Worm (Caenorhabditis elegans): Measurements from ENCODE around the gene F13D12.8.
A peak's percentile ranks its signal among the peaks of the same experiment; 100 is the strongest.

Gene F13D12.8

ce11 chrII:11705787-11706186, 26.6 kb downstream of the F13D12.8 start, which contains the start of gene VF13D12L.3:
VF13D12L.3 (plus strand) TSS chrII:11706009.
- TF ChIP-seq ztf-16 (tag; optimal IDR thresholded peaks at IDR 0.05), result no peak
- no peak for TF ChIP-seq nhr-232 (tag; optimal IDR thresholded peaks at IDR 0.05)
- no peak for TF ChIP-seq ceh-34 (tag; optimal IDR thresholded peaks at IDR 0.05)
- TF ChIP-seq tbx-7 (tag; optimal IDR thresholded peaks at IDR 0.05), result no peak

- TF ChIP-seq odd-2 (tag; optimal IDR thresholded peaks at IDR 0.05), result no peak
- TF ChIP-seq ahr-1 (tag; optimal IDR thresholded peaks at IDR 0.05), result no peak
- TF ChIP-seq nhr-232 (tag; optimal IDR thresholded peaks at IDR 0.05), result no peak
- TF ChIP-seq ceh-2 (tag; optimal IDR thresholded peaks at IDR 0.05), result no peak
- no peak for TF ChIP-seq ceh-45 (GFP tag; IDR thresholded peaks at IDR 0.05)
- no peak for TF ChIP-seq dmd-4 (tag; optimal IDR thresholded peaks at IDR 0.05; ENCODE audit: borderline replicate concordance)
Measured at ce11 chrII:11700635-11701034, 31.8 kb downstream of the F13D12.8 start.

- TF ChIP-seq elt-2 (tag; optimal IDR thresholded peaks at IDR 0.05), result no peak
- no peak for TF ChIP-seq hlh-15 (tag; optimal IDR thresholded peaks at IDR 0.05)
- TF ChIP-seq pha-2 (tag; optimal IDR thresholded peaks at IDR 0.05), result no peak
- no peak for TF ChIP-seq ceh-48 (tag; optimal IDR thresholded peaks at IDR 0.05)
- no peak for TF ChIP-seq tbx-7 (tag; optimal IDR thresholded peaks at IDR 0.05)
- no peak for TF ChIP-seq T23F11.4 (GFP tag; optimal IDR thresholded peaks at IDR 0.05)
Measured at ce11 chrII:11700200-11700599, 32.2 kb downstream of the F13D12.8 start, which contains the start of gene inos-1. inos-1 (minus strand) TSS chrII:11700300.

- TF ChIP-seq unc-3 (GFP tag; conservative IDR thresholded peaks at IDR 0.05), result no peak
- TF ChIP-seq unc-3 (tag; optimal IDR thresholded peaks at IDR 0.05), result no peak
- TF ChIP-seq tbx-7 (tag; optimal IDR thresholded peaks at IDR 0.05), result no peak
- TF ChIP-seq syd-9 (tag; optimal IDR thresholded peaks at IDR 0.05), result no peak
- TF ChIP-seq ceh-9 (tag; optimal IDR thresholded peaks at IDR 0.05), result no peak
- TF ChIP-seq ref-2 (tag; optimal IDR thresholded peaks at IDR 0.05), result no peak
- TF ChIP-seq nhr-11 (tag; optimal IDR thresholded peaks at IDR 0.05), result no peak
- no peak for TF ChIP-seq rnt-1 (tag; optimal IDR thresholded peaks at IDR 0.05)
- no peak for TF ChIP-seq fkh-10 (GFP tag; optimal IDR thresholded peaks at IDR 0.05)
- no peak for TF ChIP-seq lim-6 (tag; optimal IDR thresholded peaks at IDR 0.05)
- TF ChIP-seq madf-2 (tag; optimal IDR thresholded peaks at IDR 0.05), result no peak
- no peak for TF ChIP-seq ceh-18 (tag; optimal IDR thresholded peaks at IDR 0.05)
- no peak for TF ChIP-seq hlh-15 (tag; optimal IDR thresholded peaks at IDR 0.05)
- TF ChIP-seq ceh-48 (tag; optimal IDR thresholded peaks at IDR 0.05), result no peak
- TF ChIP-seq T23F11.4 (GFP tag; optimal IDR thresholded peaks at IDR 0.05), result no peak
- TF ChIP-seq ceh-31 (tag; optimal IDR thresholded peaks at IDR 0.05), result no peak
Measured at ce11 chrII:11695945-11696270, 36.5 kb downstream of the F13D12.8 start, which contains the start of gene xpf-1. xpf-1 (plus strand) TSS chrII:11696171.

- TF ChIP-seq unc-55 (GFP tag; optimal IDR thresholded peaks at IDR 0.05), result peak; percentile 20
Measured at ce11 chrII:11695161-11695944, 37.0 kb downstream of the F13D12.8 start, which contains the start of gene tars-1. tars-1 (minus strand) TSS chrII:11695657.

ce11 chrII:11694432-11694831, 38.0 kb downstream of the F13D12.8 start:
- peak; percentile 22 for TF ChIP-seq sox-4 (tag; optimal IDR thresholded peaks at IDR 0.05)
- TF ChIP-seq ztf-16 (tag; optimal IDR thresholded peaks at IDR 0.05), result peak; percentile 1
- no peak for TF ChIP-seq elt-4 (tag; optimal IDR thresholded peaks at IDR 0.05)
- TF ChIP-seq K02D7.2 (tag; optimal IDR thresholded peaks at IDR 0.05), result no peak
- no peak for TF ChIP-seq ceh-30 (tag; optimal IDR thresholded peaks at IDR 0.05)
- peak; percentile 56 for TF ChIP-seq ceh-31 (tag; optimal IDR thresholded peaks at IDR 0.05)
- peak; percentile 25 for TF ChIP-seq pat-9 (tag; optimal IDR thresholded peaks at IDR 0.05)
- no peak for TF ChIP-seq lin-11 (tag; optimal IDR thresholded peaks at IDR 0.05)
- TF ChIP-seq sox-2 (GFP tag; IDR thresholded peaks at IDR 0.05), result no peak
- no peak for TF ChIP-seq F13H6.1 (tag; optimal IDR thresholded peaks at IDR 0.05)
- TF ChIP-seq tbx-7 (tag; optimal IDR thresholded peaks at IDR 0.05), result no peak
- TF ChIP-seq hlh-8 (tag; optimal IDR thresholded peaks at IDR 0.05), result no peak
- TF ChIP-seq sdc-2 (tag; optimal IDR thresholded peaks at IDR 0.05), result no peak
- TF ChIP-seq ceh-6 (GFP tag; optimal IDR thresholded peaks at IDR 0.05), result peak; percentile 1
- TF ChIP-seq ceh-2 (tag; optimal IDR thresholded peaks at IDR 0.05), result no peak
- TF ChIP-seq ceh-48 (tag; optimal IDR thresholded peaks at IDR 0.05), result no peak
- TF ChIP-seq odd-2 (tag; optimal IDR thresholded peaks at IDR 0.05), result no peak
- TF ChIP-seq hlh-15 (tag; optimal IDR thresholded peaks at IDR 0.05), result no peak
- no peak for TF ChIP-seq pag-3 (tag; optimal IDR thresholded peaks at IDR 0.05; ENCODE audit: borderline replicate concordance)
- TF ChIP-seq tbx-2 (tag; optimal IDR thresholded peaks at IDR 0.05), result peak; percentile 14
- no peak for TF ChIP-seq dve-1 (tag; optimal IDR thresholded peaks at IDR 0.05)
- no peak for TF ChIP-seq ceh-9 (tag; optimal IDR thresholded peaks at IDR 0.05)
- no peak for TF ChIP-seq fkh-6 (tag; optimal IDR thresholded peaks at IDR 0.05)
